Fruit fly (Drosophila melanogaster) whole organism, pupa: Measurements from ENCODE around the gene CNPYb.

Experiments used
- CG8301 ChIP-seq: fragments of 200-800 bp; sonication (Bioruptor generic); optimal IDR thresholded peaks from 2 replicates; lab custom pipeline; 2018; ENCODE audit warnings: missing biosample characterization, mild to moderate bottlenecking, missing genetic modification characterization
- Snoo ChIP-seq: fragments of 200-800 bp; sonication (Bioruptor generic); optimal IDR thresholded peaks from 3 replicates; lab custom pipeline; 2017; ENCODE audit warnings: missing biosample characterization, mild to moderate bottlenecking, missing genetic modification characterization, inconsistent platforms

DNA sequence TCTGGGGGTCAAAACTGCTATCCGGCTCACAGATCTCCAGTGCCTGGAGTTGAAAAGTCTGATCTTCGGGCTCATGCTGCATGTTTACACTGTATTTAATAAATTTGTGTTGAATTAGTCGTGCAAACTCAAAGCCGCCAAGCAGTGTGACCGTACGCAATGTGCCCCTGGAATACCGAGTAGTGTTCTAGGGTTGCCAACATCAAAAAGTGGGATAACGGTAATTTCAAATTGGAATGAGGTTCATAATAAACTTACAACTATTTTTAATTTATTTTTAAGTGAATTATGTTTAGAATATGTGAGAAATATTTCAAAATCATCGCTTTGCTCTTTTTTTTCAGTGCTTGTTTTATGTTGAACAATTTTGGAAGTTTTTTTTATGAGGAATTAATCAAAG lies 4.2 kb upstream of the CNPYb start, which contains the start of gene Gem2:
- TF ChIP-seq CG8301 (tag; lab: Kevin White, UChicago) (no peak), Snoo (tag; lab: Kevin White, UChicago) (no peak)
